Fruit fly (Drosophila melanogaster) whole organism, adult: Measurements from ENCODE around the gene Tpst.

ENCODE experiments used
- CG11617 ChIP-seq: fragments of 200-800 bp; sonication (Bioruptor generic); optimal IDR thresholded peaks from 2 replicates; lab custom pipeline; 2017; ENCODE audit warnings: mild to moderate bottlenecking, missing biosample characterization, missing genetic modification reagents, missing genetic modification characterization
- CG12768 ChIP-seq: fragments of 200-800 bp; sonication (Bioruptor generic); optimal IDR thresholded peaks from 2 replicates; lab custom pipeline; 2017; ENCODE audit warnings: missing biosample characterization, missing genetic modification characterization, mild to moderate bottlenecking, moderate library complexity, missing genetic modification reagents
- CG1620 ChIP-seq: fragments of 200-800 bp; sonication (Bioruptor generic); optimal IDR thresholded peaks from 2 replicates; lab custom pipeline; 2016; ENCODE audit warnings: missing biosample characterization, missing genetic modification characterization
- CG5204 ChIP-seq: fragments of 200-800 bp; sonication (Bioruptor generic); optimal IDR thresholded peaks from 2 replicates; lab custom pipeline; 2016; ENCODE audit warnings: missing biosample characterization, missing genetic modification characterization
- CG7045 ChIP-seq: fragments of 200-800 bp; sonication (Bioruptor generic); optimal IDR thresholded peaks from 2 replicates; lab custom pipeline; 2017; ENCODE audit warnings: missing biosample characterization, mild to moderate bottlenecking, missing genetic modification characterization
- CG7101 ChIP-seq: fragments of 200-800 bp; sonication (Bioruptor generic); optimal IDR thresholded peaks from 2 replicates; lab custom pipeline; 2018; ENCODE audit warnings: missing biosample characterization, mild to moderate bottlenecking, missing genetic modification characterization, moderate library complexity
- Clk ChIP-seq: fragments of 200-800 bp; sonication (Bioruptor generic); optimal IDR thresholded peaks from 2 replicates; lab custom pipeline; 2017; ENCODE audit warnings: missing biosample characterization, missing genetic modification characterization
- Crg-1 ChIP-seq: fragments of 200-800 bp; sonication (Bioruptor generic); optimal IDR thresholded peaks from 2 replicates; lab custom pipeline; 2016; ENCODE audit warnings: missing biosample characterization, missing genetic modification characterization
- Hr96 ChIP-seq: fragments of 200-800 bp; sonication (Bioruptor generic); optimal IDR thresholded peaks from 2 replicates; lab custom pipeline; 2016; ENCODE audit warnings: missing biosample characterization, missing genetic modification characterization
- bab1 ChIP-seq: fragments of 200-800 bp; sonication (Bioruptor generic); optimal IDR thresholded peaks from 3 replicates; lab custom pipeline; 2019; ENCODE audit warnings: missing biosample characterization, mild to moderate bottlenecking, missing genetic modification characterization, moderate library complexity
- kay ChIP-seq: fragments of 200-800 bp; sonication (Bioruptor generic); peaks from one replicate; lab custom pipeline; 2016; ENCODE audit warnings: missing biosample characterization, missing genetic modification characterization, borderline replicate concordance
- ovo ChIP-seq: fragments of 200-800 bp; sonication (Bioruptor generic); optimal IDR thresholded peaks from 2 replicates; lab custom pipeline; 2016; ENCODE audit warnings: missing biosample characterization, missing genetic modification characterization
- toe ChIP-seq: fragments of 200-800 bp; sonication (Bioruptor generic); optimal IDR thresholded peaks from 2 replicates; lab custom pipeline; 2016; ENCODE audit warnings: missing biosample characterization, missing genetic modification characterization

dm6 chrX:13635000-13635368 lies 71.4 kb downstream of the Tpst start:
- TF ChIP-seq CG5204 (GFP tag; lab: Kevin White, UChicago) (no peak), CG7045 (no peak), CG12768 (no peak), kay (GFP tag; lab: Kevin White, UChicago) (no peak), toe (GFP tag; lab: Kevin White, UChicago) (no peak), bab1 (GFP tag; lab: Kevin White, UChicago) (no peak), Clk (GFP tag; lab: Kevin White, UChicago) (no peak), CG7101 (no peak), ovo (no peak), Crg-1 (GFP tag; lab: Kevin White, UChicago) (no peak), CG1620 (no peak), CG11617 (no peak), Hr96 (no peak)
